Worm (Caenorhabditis elegans): ENCODE measurements around the gene taf-2.

Gene taf-2

ce11 chrIV:3636528-3637129, 43.2 kb upstream of the taf-2 start, which contains the start of gene madf-9 (continued):
- TF ChIP-seq ceh-30 (tag; optimal IDR thresholded peaks at IDR 0.05): no peak
- TF ChIP-seq tbx-7 (tag; optimal IDR thresholded peaks at IDR 0.05): no peak
- peak; percentile 64 for TF ChIP-seq ceh-31 (tag; optimal IDR thresholded peaks at IDR 0.05)
- TF ChIP-seq K09A11.1 (tag; optimal IDR thresholded peaks at IDR 0.05; ENCODE audit: insufficient read depth): no peak
- no peak for TF ChIP-seq fkh-6 (tag; optimal IDR thresholded peaks at IDR 0.05)
- no peak for TF ChIP-seq pag-3 (tag; optimal IDR thresholded peaks at IDR 0.05; ENCODE audit: borderline replicate concordance)
- TF ChIP-seq T23F11.4 (GFP tag; optimal IDR thresholded peaks at IDR 0.05): no peak
- no peak for TF ChIP-seq sox-2 (GFP tag; IDR thresholded peaks at IDR 0.05)
- peak; percentile 36 for TF ChIP-seq dve-1 (tag; optimal IDR thresholded peaks at IDR 0.05)
- TF ChIP-seq ahr-1 (tag; optimal IDR thresholded peaks at IDR 0.05): no peak
- TF ChIP-seq ceh-22 (tag; optimal IDR thresholded peaks at IDR 0.05): no peak
- TF ChIP-seq sdc-2 (tag; optimal IDR thresholded peaks at IDR 0.05): peak; percentile 43
- TF ChIP-seq hlh-15 (tag; optimal IDR thresholded peaks at IDR 0.05): no peak
- no peak for TF ChIP-seq hlh-6 (tag; optimal IDR thresholded peaks at IDR 0.05)
- peak; percentile 63 for TF ChIP-seq pros-1 (tag; optimal IDR thresholded peaks at IDR 0.05)
- peak; percentile 28 for TF ChIP-seq rnt-1 (tag; optimal IDR thresholded peaks at IDR 0.05)
- no peak for TF ChIP-seq ceh-9 (tag; optimal IDR thresholded peaks at IDR 0.05)
- no peak for TF ChIP-seq sox-4 (tag; optimal IDR thresholded peaks at IDR 0.05)
- TF ChIP-seq che-1 (tag; optimal IDR thresholded peaks at IDR 0.05): no peak
- no peak for TF ChIP-seq hlh-8 (tag; optimal IDR thresholded peaks at IDR 0.05)
- TF ChIP-seq pat-9 (tag; optimal IDR thresholded peaks at IDR 0.05): no peak
- TF ChIP-seq unc-86 (tag; optimal IDR thresholded peaks at IDR 0.05): no peak
- no peak for TF ChIP-seq ceh-6 (GFP tag; optimal IDR thresholded peaks at IDR 0.05)
- no peak for TF ChIP-seq pax-1 (tag; optimal IDR thresholded peaks at IDR 0.05)
- TF ChIP-seq ets-4 (tag; optimal IDR thresholded peaks at IDR 0.05): peak; percentile 16
- TF ChIP-seq Y22D7AL.16 (tag; optimal IDR thresholded peaks at IDR 0.05): no peak
- TF ChIP-seq ceh-2 (tag; optimal IDR thresholded peaks at IDR 0.05): peak; percentile 41
- peak; percentile 67 for TF ChIP-seq ceh-34 (tag; optimal IDR thresholded peaks at IDR 0.05)
- peak; percentile 61 for TF ChIP-seq tbx-2 (tag; optimal IDR thresholded peaks at IDR 0.05)
- no peak for TF ChIP-seq unc-3 (GFP tag; conservative IDR thresholded peaks at IDR 0.05)
- TF ChIP-seq unc-3 (tag; optimal IDR thresholded peaks at IDR 0.05): no peak
- peak; percentile 22 for TF ChIP-seq unc-42 (tag; optimal IDR thresholded peaks at IDR 0.05)
- no peak for TF ChIP-seq gmeb-2 (tag; optimal IDR thresholded peaks at IDR 0.05)
- peak; percentile 32 for TF ChIP-seq ceh-19 (GFP tag; optimal IDR thresholded peaks at IDR 0.05)
- no peak for TF ChIP-seq ama-1 (optimal IDR thresholded peaks at IDR 0.05)
- no peak for TF ChIP-seq odd-2 (tag; optimal IDR thresholded peaks at IDR 0.05)
- peak; percentile 32 for TF ChIP-seq C08G9.2 (tag; optimal IDR thresholded peaks at IDR 0.05)
- TF ChIP-seq ceh-24 (tag; optimal IDR thresholded peaks at IDR 0.05): no peak
- no peak for TF ChIP-seq nhr-232 (tag; optimal IDR thresholded peaks at IDR 0.05)
- TF ChIP-seq fkh-10 (GFP tag; optimal IDR thresholded peaks at IDR 0.05): no peak
- no peak for TF ChIP-seq madf-2 (tag; optimal IDR thresholded peaks at IDR 0.05)
- TF ChIP-seq elt-2 (tag; optimal IDR thresholded peaks at IDR 0.05): peak; percentile 12
- TF ChIP-seq pha-2 (tag; optimal IDR thresholded peaks at IDR 0.05): no peak
- no peak for TF ChIP-seq ttx-3 (tag; optimal IDR thresholded peaks at IDR 0.05)
- TF ChIP-seq ceh-45 (GFP tag; IDR thresholded peaks at IDR 0.05): no peak
- TF ChIP-seq ceh-14 (tag; optimal IDR thresholded peaks at IDR 0.05): no peak
- peak; percentile 41 for TF ChIP-seq hlh-30 (tag; optimal IDR thresholded peaks at IDR 0.05; ENCODE audit: insufficient read depth)
- TF ChIP-seq elt-4 (tag; optimal IDR thresholded peaks at IDR 0.05): no peak
